Fruit fly (Drosophila melanogaster): ENCODE measurements around the gene CG11975.

CG11975 gene

DNA sequence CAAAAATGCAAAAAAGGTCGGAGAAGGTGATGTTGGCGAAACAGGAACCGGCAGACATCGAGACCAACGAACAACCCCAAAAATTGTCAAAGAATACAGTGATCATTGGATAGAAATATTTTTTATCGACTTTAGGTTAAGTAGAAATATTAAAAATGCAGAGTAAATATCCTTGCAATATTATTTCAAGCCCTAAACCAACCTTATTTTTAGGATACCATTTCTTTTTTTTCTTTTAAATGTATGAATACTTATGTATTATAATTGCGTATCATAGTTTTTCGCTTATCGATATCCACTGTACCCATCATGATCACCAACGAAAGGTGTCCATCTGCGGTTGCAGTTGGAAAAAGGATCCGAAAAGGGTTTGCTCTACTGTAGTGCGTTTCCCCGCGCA, 42.2 kb downstream of the CG11975 start:
- TF ChIP-seq CG13204 (GFP tag; optimal IDR thresholded peaks at IDR 0.05), result no peak
- no peak for TF ChIP-seq CG32121 (GFP tag; IDR thresholded peaks at IDR 0.05)
- TF ChIP-seq CG8301 (tag; optimal IDR thresholded peaks at IDR 0.05), result no peak
- no peak for TF ChIP-seq gl (tag; optimal IDR thresholded peaks at IDR 0.05)
- no peak for TF ChIP-seq CG8159 (tag; optimal IDR thresholded peaks at IDR 0.05)
- no peak for TF ChIP-seq Pif1A (GFP tag; optimal IDR thresholded peaks at IDR 0.05)
- TF ChIP-seq CG14655 (GFP tag; optimal IDR thresholded peaks at IDR 0.05), result no peak

DNA sequence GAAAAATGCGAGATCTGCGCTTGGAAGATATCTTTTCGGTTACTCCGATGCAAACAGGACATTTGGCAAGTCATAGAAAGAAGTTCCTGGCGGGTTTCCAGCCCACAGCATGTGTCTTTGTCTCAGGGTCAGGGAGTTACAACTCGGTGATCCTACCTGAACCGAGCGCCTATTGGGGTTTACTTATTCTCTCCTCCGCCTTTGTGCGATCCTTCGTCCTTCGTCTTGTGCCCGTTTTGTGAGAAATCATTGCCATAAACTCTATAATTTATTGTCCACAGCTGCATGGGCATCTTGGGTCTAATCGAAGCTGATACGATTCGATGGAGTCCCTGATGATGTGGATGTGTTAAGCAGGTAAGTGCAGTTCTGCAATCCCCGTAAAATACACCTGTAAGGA, 44.9 kb downstream of the CG11975 start:
- TF ChIP-seq CG9948 (tag; optimal IDR thresholded peaks at IDR 0.05), result no peak
- TF ChIP-seq CG10348 (GFP tag; IDR thresholded peaks at IDR 0.05), result no peak
- no peak for TF ChIP-seq CG8159 (tag; optimal IDR thresholded peaks at IDR 0.05)
- TF ChIP-seq CG13204 (GFP tag; optimal IDR thresholded peaks at IDR 0.05), result no peak
- TF ChIP-seq Ets98B (GFP tag; IDR thresholded peaks at IDR 0.05), result no peak
- no peak for TF ChIP-seq Pif1B (GFP tag; optimal IDR thresholded peaks at IDR 0.05)

DNA sequence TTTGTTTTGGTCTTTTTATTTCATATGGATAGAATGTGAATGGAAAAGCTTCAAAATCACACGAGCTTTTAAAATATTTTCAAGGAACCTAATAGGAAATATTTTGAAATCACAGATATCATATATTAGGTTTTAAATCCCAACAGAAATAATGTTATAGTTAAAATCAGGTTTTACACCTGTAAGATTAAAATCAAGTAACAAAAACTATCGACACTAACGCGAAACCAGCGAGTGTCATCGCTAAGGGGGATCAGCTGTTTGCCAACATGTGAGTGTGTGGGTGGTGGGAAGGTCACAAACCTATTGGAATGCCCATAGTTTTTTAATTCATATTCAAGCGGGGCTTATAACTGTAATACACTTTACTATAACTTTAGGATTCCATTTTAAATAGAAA, 45.6 kb downstream of the CG11975 start, which contains the start of gene hyx:
TSS of gene hyx (plus strand) at position 109 of the 400 bp plus-strand sequence.
- TF ChIP-seq rn (GFP tag; IDR thresholded peaks at IDR 0.05) (no peak), CG13204 (GFP tag; optimal IDR thresholded peaks at IDR 0.05) (no peak), CG12605 (GFP tag; IDR thresholded peaks at IDR 0.05) (no peak), CG32121 (GFP tag; IDR thresholded peaks at IDR 0.05) (peak; percentile 36; the same call in 1 of the 2 replicates), CG17806 (tag; optimal IDR thresholded peaks at IDR 0.05) (peak; percentile 20), CG15710 (tag; optimal IDR thresholded peaks at IDR 0.05) (peak; percentile 11), Pif1A (GFP tag; optimal IDR thresholded peaks at IDR 0.05) (no peak), CG10348 (GFP tag; IDR thresholded peaks at IDR 0.05) (no peak), CG14655 (GFP tag; optimal IDR thresholded peaks at IDR 0.05) (no peak), CG8159 (tag; optimal IDR thresholded peaks at IDR 0.05) (no peak), Pif1B (GFP tag; optimal IDR thresholded peaks at IDR 0.05) (no peak), CG4496 (GFP tag; IDR thresholded peaks at IDR 0.05) (0 out of 3 replicates have a peak, but pooled peaks have one; percentile 24), Snoo (tag; optimal IDR thresholded peaks at IDR 0.05) (peak; percentile 21), CG8301 (tag; optimal IDR thresholded peaks at IDR 0.05) (no peak), EcR (GFP tag; optimal IDR thresholded peaks at IDR 0.05) (peak; percentile 93)

DNA sequence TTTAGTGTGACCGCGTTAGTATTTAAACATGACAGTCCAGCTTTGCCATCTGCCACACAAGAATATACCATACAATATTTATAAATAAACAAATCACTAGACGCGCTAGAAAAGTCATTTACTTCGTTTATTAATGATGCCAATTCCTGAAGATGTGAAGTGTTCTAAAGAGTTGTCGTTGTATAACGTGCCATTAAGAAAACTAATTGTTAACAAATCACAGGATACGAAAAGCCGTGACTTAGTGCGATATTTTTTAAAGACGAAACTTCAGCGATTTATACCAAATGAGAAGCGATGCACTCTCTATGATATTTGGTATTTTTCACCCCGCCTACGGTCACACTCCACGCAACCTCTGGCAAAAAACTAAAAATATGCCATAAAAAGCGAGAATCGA, 46.4 kb downstream of the CG11975 start, which contains the start of gene neur:
TSS of gene neur (minus strand) at position 24 of the 400 bp plus-strand sequence.
- no peak for TF ChIP-seq gl (tag; optimal IDR thresholded peaks at IDR 0.05)
- TF ChIP-seq CG14655 (GFP tag; optimal IDR thresholded peaks at IDR 0.05), result no peak
- TF ChIP-seq CG8159 (tag; optimal IDR thresholded peaks at IDR 0.05), result no peak
- TF ChIP-seq Pif1B (GFP tag; optimal IDR thresholded peaks at IDR 0.05), result no peak
- no peak for TF ChIP-seq CG34367 (tag; optimal IDR thresholded peaks at IDR 0.05)
- TF ChIP-seq CG8301 (tag; optimal IDR thresholded peaks at IDR 0.05), result no peak
- no peak for TF ChIP-seq Ets98B (GFP tag; IDR thresholded peaks at IDR 0.05)
- TF ChIP-seq CG4496 (GFP tag; IDR thresholded peaks at IDR 0.05), result no peak

DNA sequence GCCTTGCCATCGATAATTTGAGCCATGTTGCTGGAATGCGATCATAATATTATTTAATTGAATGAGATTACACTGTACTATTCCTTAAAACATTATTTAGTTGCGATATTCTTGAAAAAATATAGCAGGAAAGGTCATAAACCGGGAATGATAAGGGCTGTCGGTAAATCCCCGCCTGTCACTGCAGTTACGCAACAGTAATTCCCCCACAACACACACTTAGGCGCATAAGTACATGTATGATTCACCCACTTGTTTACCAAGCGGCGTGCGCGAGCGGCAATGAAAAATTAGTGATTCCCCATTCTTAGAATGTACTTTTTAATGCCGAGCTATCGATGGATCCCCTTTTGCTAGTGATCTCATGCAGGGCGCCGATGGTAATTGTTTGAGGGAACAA, 50.6 kb downstream of the CG11975 start:
- TF ChIP-seq EcR (GFP tag; optimal IDR thresholded peaks at IDR 0.05), result peak; percentile 78
- no peak for TF ChIP-seq Pif1A (GFP tag; optimal IDR thresholded peaks at IDR 0.05)
- TF ChIP-seq CG8159 (tag; optimal IDR thresholded peaks at IDR 0.05), result no peak
